Worm (Caenorhabditis elegans) whole organism, midembryonic: ENCODE measurements around the gene F54D12.10.

Experiments used
- cog-1 ChIP-seq: sonication (generic microtip); optimal IDR thresholded peaks from 2 replicates; lab custom pipeline; 2016; ENCODE audit warnings: missing genetic modification characterization, missing compliant biosample characterization
- flt-1 ChIP-seq: fragments of 200-800 bp; sonication (Bioruptor generic); IDR thresholded peaks from 2 replicates; pipeline ENCODE4 v1.3.6; 2022; ENCODE audit warnings: missing genetic modification characterization, missing compliant biosample characterization
- klf-2 ChIP-seq: fragments of 200-800 bp; sonication (Bioruptor generic); conservative IDR thresholded peaks from 2 replicates; pipeline ENCODE4 v1.3.6; 2022; ENCODE audit warnings: missing genetic modification reagents, missing genetic modification characterization, missing compliant biosample characterization
- ref-1 ChIP-seq: fragments of 200-800 bp; sonication (Bioruptor generic); conservative IDR thresholded peaks from 2 replicates; pipeline ENCODE4 v1.3.6; 2022; ENCODE audit warnings: missing genetic modification reagents, missing genetic modification characterization, missing compliant biosample characterization
- tab-1 ChIP-seq: fragments of 200-800 bp; sonication (Bioruptor generic); IDR thresholded peaks from 2 replicates; pipeline ENCODE4 v1.3.6; 2022; ENCODE audit warnings: missing genetic modification characterization, missing compliant biosample characterization
- ztf-23 ChIP-seq: fragments of 200-800 bp; sonication (Bioruptor generic); IDR thresholded peaks from 2 replicates; pipeline ENCODE4 v1.3.6; 2022; ENCODE audit warnings: missing genetic modification reagents, missing genetic modification characterization, missing compliant biosample characterization
- ztf-29 ChIP-seq: fragments of 200-800 bp; sonication (Bioruptor generic); IDR thresholded peaks from 2 replicates; pipeline ENCODE4 v1.3.6; 2022; ENCODE audit warnings: missing genetic modification reagents, missing genetic modification characterization, missing compliant biosample characterization

- TF ChIP-seq klf-2: no peak
- TF ChIP-seq ref-1 (GFP tag; lab: Robert Waterston, UW): no peak
- no peak for TF ChIP-seq ztf-29 (GFP tag; lab: Robert Waterston, UW)
- no peak for TF ChIP-seq flt-1 (GFP tag; lab: Robert Waterston, UW)
- TF ChIP-seq ztf-23: no peak
- no peak for TF ChIP-seq tab-1
- no peak for TF ChIP-seq cog-1 (tag; lab: Kevin White, UChicago)
Measured at ce11 chrII:1374486-1374885, 3.7 kb downstream of the F54D12.10 start.
